Worm (Caenorhabditis elegans): ENCODE measurements around the gene tbx-2.

The tbx-2 gene

DNA sequence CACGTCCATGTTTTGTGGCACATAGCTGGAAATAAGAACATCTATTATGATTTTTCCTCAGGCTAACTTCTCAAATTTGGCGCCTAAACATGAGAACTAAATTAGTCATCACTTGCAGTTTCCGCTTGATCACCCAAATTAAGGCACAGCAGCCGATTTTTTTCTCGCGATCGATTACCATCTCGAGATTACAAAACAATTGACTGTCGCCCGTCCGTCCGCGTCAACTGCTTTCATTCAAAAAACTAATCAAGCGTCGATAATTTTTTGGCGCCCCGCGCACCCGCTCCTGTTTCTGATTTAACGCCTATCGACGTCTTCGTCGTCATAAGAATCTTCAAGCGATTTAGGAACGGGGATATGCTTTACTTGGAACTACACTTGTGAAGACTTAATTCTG lies 1.6 kb upstream of the tbx-2 start:
- TF ChIP-seq eyg-1 (tag; optimal IDR thresholded peaks at IDR 0.05) (no peak), tbx-2 (tag; optimal IDR thresholded peaks at IDR 0.05) (peak; percentile 12)

DNA sequence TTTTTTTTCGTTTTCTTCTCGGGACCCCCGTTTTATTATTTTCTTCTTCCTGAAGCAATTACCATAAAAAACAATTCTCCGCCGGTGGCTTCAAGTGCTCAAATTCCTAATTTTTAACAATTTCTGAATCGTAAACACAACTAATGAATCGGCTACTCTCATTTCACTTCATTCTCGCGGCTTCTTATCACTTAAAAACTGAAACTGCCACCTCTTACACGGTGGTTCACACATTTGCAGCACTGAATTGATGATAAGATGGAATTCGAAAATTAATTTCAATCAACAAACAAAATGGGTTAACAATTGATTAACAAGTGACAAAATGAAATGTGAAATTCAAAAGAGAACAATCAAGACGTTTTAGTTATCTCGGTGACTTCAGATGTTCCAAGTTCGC lies 1.0 kb upstream of the tbx-2 start:
- no peak for TF ChIP-seq Y22D7AL.16 (tag; optimal IDR thresholded peaks at IDR 0.05)
- no peak for TF ChIP-seq K02D7.2 (tag; optimal IDR thresholded peaks at IDR 0.05)
- no peak for TF ChIP-seq hlh-30 (tag; optimal IDR thresholded peaks at IDR 0.05; ENCODE audit: insufficient read depth)
- TF ChIP-seq che-1 (tag; optimal IDR thresholded peaks at IDR 0.05): no peak
- no peak for TF ChIP-seq zip-5 (tag; optimal IDR thresholded peaks at IDR 0.05)
- no peak for TF ChIP-seq T23F11.4 (GFP tag; optimal IDR thresholded peaks at IDR 0.05)
- no peak for TF ChIP-seq C08G9.2 (tag; optimal IDR thresholded peaks at IDR 0.05)
- TF ChIP-seq C38D4.7 (GFP tag; optimal IDR thresholded peaks at IDR 0.05): no peak
- no peak for TF ChIP-seq fax-1 (tag; optimal IDR thresholded peaks at IDR 0.05)
- TF ChIP-seq hlh-8 (tag; optimal IDR thresholded peaks at IDR 0.05): no peak
- TF ChIP-seq lin-11 (tag; optimal IDR thresholded peaks at IDR 0.05): no peak
- no peak for TF ChIP-seq ceh-45 (GFP tag; IDR thresholded peaks at IDR 0.05)
- TF ChIP-seq unc-3 (GFP tag; conservative IDR thresholded peaks at IDR 0.05): no peak
- TF ChIP-seq unc-3 (tag; optimal IDR thresholded peaks at IDR 0.05): no peak
- TF ChIP-seq elt-2 (tag; optimal IDR thresholded peaks at IDR 0.05): no peak
- no peak for TF ChIP-seq dmd-4 (tag; optimal IDR thresholded peaks at IDR 0.05; ENCODE audit: borderline replicate concordance)
- TF ChIP-seq hlh-15 (tag; optimal IDR thresholded peaks at IDR 0.05): no peak

DNA sequence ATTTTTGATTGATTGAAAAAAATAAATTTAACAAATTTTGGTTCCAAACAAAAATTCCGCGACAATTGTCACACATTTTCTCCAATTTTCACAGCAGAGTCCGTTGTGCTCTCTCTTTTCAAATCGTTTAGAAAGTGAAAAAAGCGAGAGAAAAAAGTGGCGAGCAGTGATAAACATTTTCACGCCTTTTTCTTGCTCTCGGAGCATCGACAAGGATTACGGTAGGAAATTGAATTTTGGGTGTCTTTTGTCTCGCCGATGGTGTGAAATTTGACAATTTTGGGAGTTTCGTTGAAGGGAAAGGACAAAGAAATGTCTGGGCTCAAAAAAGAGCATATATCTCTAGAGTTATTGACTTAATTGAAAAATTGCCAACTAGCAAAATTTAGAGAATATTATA lies 1.6 kb downstream of the tbx-2 start:
- TF ChIP-seq tbx-2 (tag; optimal IDR thresholded peaks at IDR 0.05) (peak; percentile 88), ztf-16 (tag; optimal IDR thresholded peaks at IDR 0.05) (no peak), sox-4 (tag; optimal IDR thresholded peaks at IDR 0.05) (no peak)

DNA sequence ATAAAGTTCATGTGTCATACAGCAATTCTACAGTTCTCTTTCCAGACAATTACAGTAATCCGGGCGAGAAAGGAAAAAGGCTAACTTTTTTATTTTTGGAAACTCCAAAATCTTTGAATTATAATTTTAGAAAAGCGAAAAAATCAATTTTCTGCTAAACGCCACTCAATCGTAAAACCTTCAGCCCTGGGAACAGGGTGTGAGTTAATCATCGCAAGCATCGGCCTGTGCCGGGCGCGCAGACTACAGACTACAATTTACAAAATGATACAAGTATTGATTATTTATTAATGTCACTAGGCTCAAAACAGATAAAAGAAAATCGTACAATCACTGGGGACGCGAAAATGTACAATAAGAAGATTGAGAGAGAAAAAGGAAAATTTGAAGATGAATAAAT lies 5.4 kb downstream of the tbx-2 start:
- TF ChIP-seq K09A11.1 (tag; optimal IDR thresholded peaks at IDR 0.05; ENCODE audit: insufficient read depth) (no peak), fax-1 (tag; optimal IDR thresholded peaks at IDR 0.05) (no peak), nhr-11 (tag; optimal IDR thresholded peaks at IDR 0.05) (no peak), rnt-1 (tag; optimal IDR thresholded peaks at IDR 0.05) (no peak), tbx-2 (tag; optimal IDR thresholded peaks at IDR 0.05) (peak; percentile 2), pha-4 (tag; optimal IDR thresholded peaks at IDR 0.05) (no peak)

DNA sequence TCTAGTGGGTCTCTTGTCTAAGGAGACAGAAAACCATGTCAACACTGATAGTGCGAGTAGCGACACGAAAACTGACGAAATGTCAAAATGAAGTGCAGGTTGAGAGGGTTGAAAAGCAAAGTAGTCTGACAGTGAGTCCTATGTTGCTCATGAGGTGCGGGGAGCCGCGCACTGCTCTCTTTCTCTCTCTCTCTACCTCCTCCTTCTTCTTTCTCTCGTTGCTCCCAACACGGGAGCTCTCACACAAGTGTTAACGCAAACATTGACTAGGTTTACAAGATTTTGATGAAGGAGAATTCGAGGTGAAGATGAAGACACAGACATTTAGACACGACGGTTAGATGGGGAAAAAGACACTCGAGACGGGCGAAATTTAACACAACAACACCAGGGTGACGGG lies 6.8 kb downstream of the tbx-2 start:
- TF ChIP-seq ceh-22 (tag; optimal IDR thresholded peaks at IDR 0.05) (peak; percentile 20), ceh-18 (tag; optimal IDR thresholded peaks at IDR 0.05) (peak; percentile 61), ceh-30 (tag; optimal IDR thresholded peaks at IDR 0.05) (no peak), pros-1 (tag; optimal IDR thresholded peaks at IDR 0.05) (no peak), pqm-1 (tag; optimal IDR thresholded peaks at IDR 0.05) (no peak), F13H6.1 (tag; optimal IDR thresholded peaks at IDR 0.05) (peak; percentile 6), ets-4 (tag; optimal IDR thresholded peaks at IDR 0.05) (peak; percentile 43), tbx-2 (tag; optimal IDR thresholded peaks at IDR 0.05) (peak; percentile 97), hlh-13 (GFP tag; optimal IDR thresholded peaks at IDR 0.05) (no peak)

DNA sequence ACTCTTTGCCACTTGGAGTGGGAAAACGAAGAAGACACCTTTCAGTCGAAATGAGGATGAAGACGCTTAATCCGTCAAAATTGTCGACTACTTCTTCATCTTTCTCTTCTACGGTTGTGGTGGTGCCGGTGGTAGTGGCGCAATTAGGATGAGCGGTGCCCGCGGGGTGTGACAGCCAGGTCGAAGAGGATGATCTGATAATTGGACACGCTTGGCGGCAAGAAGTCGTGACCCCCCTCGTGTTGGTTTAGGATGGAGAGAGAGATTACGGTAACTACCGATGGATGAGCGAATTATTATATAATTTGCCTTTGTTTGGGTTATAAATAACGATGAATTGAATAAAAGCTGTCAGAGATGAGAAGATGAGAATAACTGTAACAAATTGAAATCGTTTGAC lies 9.1 kb downstream of the tbx-2 start:
- TF ChIP-seq ceh-31 (tag; optimal IDR thresholded peaks at IDR 0.05) (peak; percentile 24), tbx-2 (tag; optimal IDR thresholded peaks at IDR 0.05) (peak; percentile 93), madf-2 (tag; optimal IDR thresholded peaks at IDR 0.05) (no peak)
